Worm (Caenorhabditis elegans) whole organism, young adult: Measurements from ENCODE around the gene C02D5.4.

ENCODE experiments used
- B0261.1 ChIP-seq: sonication (generic microtip); optimal IDR thresholded peaks from 2 replicates; lab custom pipeline; 2016; ENCODE audit warnings: mild to moderate bottlenecking, missing genetic modification characterization, moderate library complexity, missing compliant biosample characterization
- C17E4.6 ChIP-seq: fragments of 200-800 bp; sonication (Bioruptor generic); IDR thresholded peaks from 2 replicates; pipeline ENCODE4 v1.3.6; 2022; ENCODE audit warnings: missing genetic modification reagents, missing genetic modification characterization, missing compliant biosample characterization
- D2030.7 ChIP-seq: fragments of 200-800 bp; sonication (Bioruptor generic); IDR thresholded peaks from 2 replicates; pipeline ENCODE4 v1.3.6; 2022; ENCODE audit warnings: missing genetic modification reagents, missing genetic modification characterization, missing compliant biosample characterization
- F10E7.11 ChIP-seq: sonication (generic microtip); optimal IDR thresholded peaks from 2 replicates; lab custom pipeline; 2017; ENCODE audit warnings: mild to moderate bottlenecking, missing genetic modification characterization, moderate library complexity, missing compliant biosample characterization
- F23B12.7 ChIP-seq: sonication (generic microtip); optimal IDR thresholded peaks from 2 replicates; lab custom pipeline; 2017; ENCODE audit warnings: missing genetic modification characterization, mild to moderate bottlenecking, missing compliant biosample characterization, antibody characterized with exemption, moderate library complexity; ENCODE audit not compliant: insufficient read depth
- F55B11.4 ChIP-seq: sonication (generic microtip); optimal IDR thresholded peaks from 2 replicates; lab custom pipeline; 2016; ENCODE audit warnings: missing compliant biosample characterization, missing genetic modification characterization, borderline replicate concordance; ENCODE audit not compliant: insufficient read depth
- K11D2.4 ChIP-seq: fragments of 200-800 bp; sonication (Bioruptor generic); IDR thresholded peaks from 2 replicates; pipeline ENCODE4 v1.3.6; 2022; ENCODE audit warnings: missing genetic modification reagents, missing genetic modification characterization, missing compliant biosample characterization
- T07F8.4 ChIP-seq: sonication (generic microtip); optimal IDR thresholded peaks from 2 replicates; lab custom pipeline; 2016; ENCODE audit warnings: mild to moderate bottlenecking, missing genetic modification characterization, moderate library complexity, missing compliant biosample characterization
- Y56A3A.18 ChIP-seq: fragments of 200-800 bp; sonication (Bioruptor generic); IDR thresholded peaks from 2 replicates; pipeline ENCODE4 v1.3.6; 2022; ENCODE audit warnings: missing genetic modification reagents, missing genetic modification characterization, missing compliant biosample characterization
- ama-1 ChIP-seq, 3 experiments: fragments of 150-350 bp in 1 of 3; sonication (generic microtip) in 2 of 3; optimal IDR thresholded peaks; 2 replicates each; lab custom pipeline; 2014 to 2018; ENCODE audit warnings: missing biosample characterization in 2 of 3, missing genetic modification characterization in 2 of 3, missing genetic modification reagents in 2 of 3
- aptf-2 ChIP-seq: fragments of 200-800 bp; sonication (Bioruptor generic); conservative IDR thresholded peaks from 2 replicates; pipeline ENCODE4 v1.3.6; 2022; ENCODE audit warnings: missing genetic modification reagents, missing genetic modification characterization, missing compliant biosample characterization
- attf-6 ChIP-seq: fragments of 200-800 bp; sonication (Bioruptor generic); IDR thresholded peaks from 2 replicates; pipeline ENCODE4 v1.3.6; 2022; ENCODE audit warnings: missing genetic modification reagents, missing genetic modification characterization, missing compliant biosample characterization
- bed-1 ChIP-seq: fragments of 200-800 bp; sonication (Bioruptor generic); IDR thresholded peaks from 2 replicates; pipeline ENCODE4 v1.3.6; 2022; ENCODE audit warnings: missing genetic modification reagents, missing genetic modification characterization, missing compliant biosample characterization
- cebp-1 ChIP-seq, 2 experiments: fragments of 200-800 bp in 1 of 2; sonication (Bioruptor generic) in 1 of 2; sonication (generic microtip) in 1 of 2; IDR thresholded peaks in 1 of 2; optimal IDR thresholded peaks in 1 of 2; 2 replicates each; pipeline versions ENCODE4 v1.3.6 to Lab custom; 2017 to 2022; ENCODE audit warnings: missing compliant biosample characterization in 2 of 2, missing genetic modification characterization in 2 of 2, mild to moderate bottlenecking in 1 of 2, missing genetic modification reagents in 1 of 2, moderate library complexity in 1 of 2
- ceh-79 ChIP-seq: sonication (generic microtip); optimal IDR thresholded peaks from 2 replicates; lab custom pipeline; 2017; ENCODE audit warnings: mild to moderate bottlenecking, missing genetic modification characterization, missing compliant biosample characterization
- chd-7 ChIP-seq: sonication (generic microtip); optimal IDR thresholded peaks from 2 replicates; lab custom pipeline; 2016; ENCODE audit warnings: mild to moderate bottlenecking, missing genetic modification characterization, moderate library complexity, missing compliant biosample characterization
- die-1 ChIP-seq: sonication (generic microtip); optimal IDR thresholded peaks from 2 replicates; lab custom pipeline; 2016; ENCODE audit warnings: missing genotype, mild to moderate bottlenecking, missing genetic modification characterization, missing compliant biosample characterization
- egrh-3 ChIP-seq: fragments of 200-800 bp; sonication (Bioruptor generic); IDR thresholded peaks from 2 replicates; pipeline ENCODE4 v1.3.6; 2022; ENCODE audit warnings: missing genetic modification reagents, missing genetic modification characterization, missing compliant biosample characterization
- ekl-4 ChIP-seq: fragments of 200-800 bp; sonication (Bioruptor generic); IDR thresholded peaks from 2 replicates; pipeline ENCODE4 v1.3.6; 2022; ENCODE audit warnings: missing genetic modification reagents, missing genetic modification characterization, missing compliant biosample characterization
- fkh-3 ChIP-seq: sonication (generic microtip); optimal IDR thresholded peaks from 2 replicates; lab custom pipeline; 2016; ENCODE audit warnings: mild to moderate bottlenecking, missing genetic modification characterization, missing compliant biosample characterization
- him-1 ChIP-seq: sonication (generic microtip); optimal IDR thresholded peaks from 2 replicates; lab custom pipeline; 2016; ENCODE audit warnings: missing genotype, missing genetic modification reagents, missing genetic modification characterization, missing compliant biosample characterization
- lag-1 ChIP-seq: fragments of 200-800 bp; sonication (Bioruptor generic); IDR thresholded peaks from 2 replicates; pipeline ENCODE4 v1.3.6; 2022; ENCODE audit warnings: missing genetic modification reagents, missing genetic modification characterization, missing compliant biosample characterization
- let-526 ChIP-seq: fragments of 200-800 bp; sonication (Bioruptor generic); IDR thresholded peaks from 2 replicates; pipeline ENCODE4 v1.3.6; 2022; ENCODE audit warnings: missing genetic modification reagents, missing genetic modification characterization, missing compliant biosample characterization
- mel-28 ChIP-seq: sonication (generic microtip); optimal IDR thresholded peaks from 2 replicates; lab custom pipeline; 2016; ENCODE audit warnings: borderline replicate concordance, mild to moderate bottlenecking, missing genetic modification characterization, missing compliant biosample characterization
- pbrm-1 ChIP-seq: fragments of 200-800 bp; sonication (Bioruptor generic); IDR thresholded peaks from 2 replicates; pipeline ENCODE4 v1.3.6; 2022; ENCODE audit warnings: missing genetic modification reagents, missing genetic modification characterization, missing compliant biosample characterization
- rcor-1 ChIP-seq: fragments of 200-800 bp; sonication (Bioruptor generic); IDR thresholded peaks from 2 replicates; pipeline ENCODE4 v1.3.6; 2022; ENCODE audit warnings: missing genetic modification reagents, missing genetic modification characterization, missing compliant biosample characterization
- snpc-1.1 ChIP-seq: sonication (generic microtip); optimal IDR thresholded peaks from 2 replicates; lab custom pipeline; 2017; ENCODE audit warnings: missing genetic modification characterization, mild to moderate bottlenecking, missing compliant biosample characterization, antibody characterized with exemption, moderate library complexity, missing genotype, missing genetic modification reagents; ENCODE audit not compliant: insufficient read depth
- tbp1 ChIP-seq: fragments of 200-800 bp; sonication (Bioruptor generic); optimal IDR thresholded peaks from 2 replicates; lab custom pipeline; 2018; ENCODE audit warnings: mild to moderate bottlenecking, missing genetic modification characterization, missing compliant biosample characterization
- tlf-1 ChIP-seq: fragments of 200-800 bp; sonication (Bioruptor generic); optimal IDR thresholded peaks from 2 replicates; lab custom pipeline; 2018; ENCODE audit warnings: mild to moderate bottlenecking, missing genetic modification characterization, missing compliant biosample characterization
- xnd-1 ChIP-seq: sonication (generic microtip); optimal IDR thresholded peaks from 2 replicates; lab custom pipeline; 2016; ENCODE audit warnings: missing genotype, missing genetic modification reagents, missing genetic modification characterization, missing compliant biosample characterization
- zfh-2 ChIP-seq: fragments of 200-800 bp; sonication (Bioruptor generic); conservative IDR thresholded peaks from 2 replicates; pipeline ENCODE4 v1.3.6; 2022; ENCODE audit warnings: missing genetic modification reagents, missing genetic modification characterization, missing compliant biosample characterization
- zim-3 ChIP-seq: sonication (generic microtip); optimal IDR thresholded peaks from 2 replicates; lab custom pipeline; 2017; ENCODE audit warnings: mild to moderate bottlenecking, missing genetic modification characterization, moderate library complexity, missing compliant biosample characterization
- ztf-22 ChIP-seq: fragments of 200-800 bp; sonication (Bioruptor generic); optimal IDR thresholded peaks from 2 replicates; lab custom pipeline; 2018; ENCODE audit warnings: mild to moderate bottlenecking, missing genetic modification characterization, moderate library complexity, missing compliant biosample characterization
- ztf-25 ChIP-seq: fragments of 200-800 bp; sonication (Bioruptor generic); IDR thresholded peaks from 2 replicates; pipeline ENCODE4 v1.3.6; 2022; ENCODE audit warnings: missing genetic modification reagents, missing genetic modification characterization, missing compliant biosample characterization
- ztf-26 ChIP-seq: sonication (generic microtip); optimal IDR thresholded peaks from 2 replicates; lab custom pipeline; 2017; ENCODE audit warnings: missing genetic modification characterization, missing compliant biosample characterization
- ztf-3 ChIP-seq: fragments of 200-800 bp; sonication (Bioruptor generic); optimal IDR thresholded peaks from 2 replicates; lab custom pipeline; 2018; ENCODE audit warnings: mild to moderate bottlenecking, missing genetic modification characterization, missing compliant biosample characterization
- ztf-6 ChIP-seq: fragments of 200-800 bp; sonication (Bioruptor generic); IDR thresholded peaks from 2 replicates; pipeline ENCODE4 v1.3.6; 2022; ENCODE audit warnings: missing genetic modification reagents, missing genetic modification characterization, missing compliant biosample characterization

The C02D5.4 gene

ce11 chrIII:8529772-8530171 is 22.2 kb upstream of the C02D5.4 start, which contains the start of gene ZC21.10:
TSS of gene ZC21.10 (plus strand) at chrIII:8530072.
- no peak for TF ChIP-seq xnd-1 (tag; lab: Kevin White, UChicago)
- TF ChIP-seq chd-7 (tag; lab: Kevin White, UChicago) = no peak
- TF ChIP-seq ztf-22 (GFP tag; lab: Kevin White, UChicago) = no peak
- TF ChIP-seq him-1 (tag; lab: Kevin White, UChicago) = no peak
- no peak for TF ChIP-seq C17E4.6 (GFP tag; lab: Robert Waterston, UW)
- TF ChIP-seq K11D2.4 (GFP tag; lab: Robert Waterston, UW) = no peak
- TF ChIP-seq ztf-3 (GFP tag; lab: Kevin White, UChicago) = no peak
- TF ChIP-seq ztf-25 (GFP tag; lab: Robert Waterston, UW) = no peak
- TF ChIP-seq ekl-4 (GFP tag; lab: Robert Waterston, UW) = no peak
- TF ChIP-seq mel-28 (tag; lab: Kevin White, UChicago) = no peak
- TF ChIP-seq ama-1 (optimal IDR thresholded peaks at IDR 0.05; lab: Kevin White, UChicago) = no peak
- TF ChIP-seq ama-1 (GFP tag; optimal IDR thresholded peaks at IDR 0.05; lab: Kevin White, UChicago) = no peak
- TF ChIP-seq F23B12.7 = no peak
- no peak for TF ChIP-seq snpc-1.1 (tag; lab: Kevin White, UChicago)
- TF ChIP-seq B0261.1 (tag; lab: Kevin White, UChicago) = no peak
- no peak for TF ChIP-seq tlf-1
- TF ChIP-seq ztf-26 (tag; lab: Kevin White, UChicago) = no peak
- TF ChIP-seq D2030.7 = no peak
- no peak for TF ChIP-seq lag-1 (GFP tag; lab: Robert Waterston, UW)

ce11 chrIII:8533900-8534299 is 18.1 kb upstream of the C02D5.4 start:
- TF ChIP-seq tbp1 (GFP tag; lab: Kevin White, UChicago) (no peak), pbrm-1 (GFP tag; lab: Robert Waterston, UW) (no peak)
- TF ChIP-seq, all 124 proteins: peak for 0

- TF ChIP-seq fkh-3 (tag; lab: Kevin White, UChicago) (no peak), bed-1 (GFP tag; lab: Robert Waterston, UW) (no peak), F10E7.11 (tag; lab: Kevin White, UChicago) (no peak), attf-6 (GFP tag; lab: Robert Waterston, UW) (no peak), mel-28 (tag; lab: Kevin White, UChicago) (no peak), aptf-2 (no peak)
- TF ChIP-seq, all 124 proteins: peak for 0
These were observed 17.3 kb upstream of the C02D5.4 start, which contains the start of gene trp-1 for ce11 chrIII:8534647-8535181. TSS of gene trp-1 (plus strand) at chrIII:8535131.

ce11 chrIII:8535445-8535844 is 16.5 kb upstream of the C02D5.4 start:
- TF ChIP-seq Y56A3A.18 (GFP tag; lab: Robert Waterston, UW) (no peak), T07F8.4 (tag; lab: Kevin White, UChicago) (no peak), die-1 (tag; lab: Kevin White, UChicago) (no peak), ztf-26 (tag; lab: Kevin White, UChicago) (no peak), egrh-3 (GFP tag; lab: Robert Waterston, UW) (no peak), zfh-2 (GFP tag; lab: Robert Waterston, UW) (no peak), F55B11.4 (no peak), ceh-79 (tag; lab: Kevin White, UChicago) (no peak), ama-1 (optimal IDR thresholded peaks at IDR 0.05; lab: Kevin White, UChicago) (no peak), ama-1 (GFP tag; optimal IDR thresholded peaks at IDR 0.05; lab: Kevin White, UChicago) (no peak), mel-28 (tag; lab: Kevin White, UChicago) (no peak), ztf-6 (GFP tag; lab: Robert Waterston, UW) (no peak), let-526 (GFP tag; lab: Robert Waterston, UW) (no peak), rcor-1 (GFP tag; lab: Robert Waterston, UW) (no peak), zim-3 (tag; lab: Kevin White, UChicago) (no peak), ztf-3 (GFP tag; lab: Kevin White, UChicago) (no peak), B0261.1 (tag; lab: Kevin White, UChicago) (no peak), cebp-1 (GFP tag; IDR thresholded peaks at IDR 0.05; lab: Robert Waterston, UW) (no peak), cebp-1 (tag; optimal IDR thresholded peaks at IDR 0.05; lab: Kevin White, UChicago) (no peak), D2030.7 (no peak)
